Worm (Caenorhabditis elegans): ENCODE data around the gene Y38C1AA.6.
A peak's percentile ranks its signal among the peaks of the same experiment; 100 is the strongest.

The Y38C1AA.6 gene

DNA sequence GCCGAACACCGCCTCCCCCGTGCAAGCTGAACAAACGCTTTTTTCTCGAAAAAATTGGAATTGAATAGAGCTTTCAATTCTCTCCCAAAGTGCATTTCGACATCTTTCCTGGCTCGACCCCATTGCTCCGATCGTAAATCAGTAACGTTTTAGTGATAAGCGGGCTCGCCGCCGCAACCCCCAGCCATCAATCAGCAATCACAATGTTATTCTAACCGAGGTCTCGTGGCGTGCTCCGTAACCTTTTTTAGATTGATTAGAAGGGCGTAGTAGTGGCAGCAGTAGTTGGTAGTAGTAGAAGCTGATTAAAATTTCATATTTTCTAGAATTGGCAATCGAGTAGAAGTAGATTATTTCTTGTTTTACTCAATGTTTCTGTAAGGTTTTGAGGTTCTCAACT is 24.7 kb downstream of the Y38C1AA.6 start:
- TF ChIP-seq mef-2 (tag; optimal IDR thresholded peaks at IDR 0.05) (no peak), zip-4 (GFP tag; optimal IDR thresholded peaks at IDR 0.05) (no peak), elt-2 (tag; optimal IDR thresholded peaks at IDR 0.05) (peak; percentile 5), lsy-2 (tag; optimal IDR thresholded peaks at IDR 0.05) (no peak), nhr-47 (tag; optimal IDR thresholded peaks at IDR 0.05) (no peak), nhr-77 (tag; optimal IDR thresholded peaks at IDR 0.05) (no peak), ztf-11 (tag; optimal IDR thresholded peaks at IDR 0.05) (no peak)

- no peak for TF ChIP-seq pag-3 (tag; optimal IDR thresholded peaks at IDR 0.05; ENCODE audit: borderline replicate concordance, insufficient read depth)
- TF ChIP-seq hpl-2 (GFP tag; optimal IDR thresholded peaks at IDR 0.05) = no peak
- no peak for TF ChIP-seq jun-1 (tag; optimal IDR thresholded peaks at IDR 0.05)
- TF ChIP-seq ztf-4 (tag; optimal IDR thresholded peaks at IDR 0.05) = no peak
- no peak for TF ChIP-seq nhr-90 (tag; optimal IDR thresholded peaks at IDR 0.05; ENCODE audit: poor library complexity)
- TF ChIP-seq nhr-47 (tag; optimal IDR thresholded peaks at IDR 0.05) = no peak
- TF ChIP-seq nhr-77 (tag; optimal IDR thresholded peaks at IDR 0.05) = no peak
- no peak for TF ChIP-seq C04F5.9 (tag; optimal IDR thresholded peaks at IDR 0.05)
- TF ChIP-seq snpc-4 (tag; optimal IDR thresholded peaks at IDR 0.05) = no peak
- no peak for TF ChIP-seq fkh-8 (tag; optimal IDR thresholded peaks at IDR 0.05)
- TF ChIP-seq grh-1 (GFP tag; IDR thresholded peaks at IDR 0.05) = no peak
- TF ChIP-seq nhr-19 (GFP tag; conservative IDR thresholded peaks at IDR 0.05) = no peak
- TF ChIP-seq F16B12.6 (tag; optimal IDR thresholded peaks at IDR 0.05) = no peak
- no peak for TF ChIP-seq elt-2 (tag; optimal IDR thresholded peaks at IDR 0.05)
- TF ChIP-seq vab-15 (tag; optimal IDR thresholded peaks at IDR 0.05) = no peak
- no peak for TF ChIP-seq egl-13 (tag; optimal IDR thresholded peaks at IDR 0.05)
- no peak for TF ChIP-seq nhr-84 (tag; optimal IDR thresholded peaks at IDR 0.05)
- TF ChIP-seq unc-86 (tag; optimal IDR thresholded peaks at IDR 0.05) = no peak
- TF ChIP-seq hlh-17 (GFP tag; optimal IDR thresholded peaks at IDR 0.05; ENCODE audit: borderline replicate concordance) = no peak
- no peak for TF ChIP-seq nhr-237 (tag; optimal IDR thresholded peaks at IDR 0.05)
These were observed 26.5 kb downstream of the Y38C1AA.6 start for ce11 chrIV:189087-189486.

DNA sequence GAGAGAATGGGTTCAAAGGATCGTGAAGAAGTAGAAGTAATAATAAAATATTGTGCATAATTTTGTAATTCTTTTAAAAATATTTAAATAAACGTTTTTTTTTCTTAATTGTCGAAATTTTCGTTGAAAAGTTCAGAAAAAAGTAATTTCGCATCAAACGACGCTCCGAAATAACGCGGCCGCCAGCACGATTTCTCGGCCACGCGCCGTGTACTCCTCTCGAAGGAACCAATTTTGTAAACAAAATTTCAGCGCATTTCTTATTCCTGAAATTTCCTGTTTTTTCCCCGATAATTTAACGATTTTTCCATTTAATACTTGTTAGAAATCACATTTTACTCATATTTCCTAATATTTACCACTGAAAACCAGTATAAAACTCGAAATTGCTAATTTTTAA is 29.4 kb downstream of the Y38C1AA.6 start, which contains the start of gene Y38C1AA.12:
Y38C1AA.12 (plus strand) TSS at position 211 of the 400 bp plus-strand sequence.
- TF ChIP-seq unc-30 (tag; optimal IDR thresholded peaks at IDR 0.05) (no peak), ztf-4 (tag; optimal IDR thresholded peaks at IDR 0.05) (peak; percentile 13), sptf-1 (tag; optimal IDR thresholded peaks at IDR 0.05) (no peak), C16A3.4 (tag; optimal IDR thresholded peaks at IDR 0.05) (peak; percentile 80), mdl-1 (tag; optimal IDR thresholded peaks at IDR 0.05) (peak in 1 of 2 experiments; percentile 56), unc-86 (tag; optimal IDR thresholded peaks at IDR 0.05) (peak; percentile 81), nhr-85 (tag) (peak; percentile 96), unc-98 (GFP tag; IDR thresholded peaks at IDR 0.05) (peak; percentile 82), mab-9 (GFP tag; IDR thresholded peaks at IDR 0.05) (peak; percentile 71; the same call in 1 of the 2 replicates), ztf-11 (tag; optimal IDR thresholded peaks at IDR 0.05) (peak in 1 of 2 experiments; percentile 97), hpl-2 (GFP tag; optimal IDR thresholded peaks at IDR 0.05) (no peak), fkh-8 (tag; optimal IDR thresholded peaks at IDR 0.05) (peak; percentile 93), efl-1 (optimal IDR thresholded peaks at IDR 0.05) (peak; percentile 77 to 78), efl-1 (GFP tag; optimal IDR thresholded peaks at IDR 0.05 in 1 of 2) (peak; percentile 77 to 97), lin-35 (GFP tag; optimal IDR thresholded peaks at IDR 0.05) (peak; percentile 83 to 85), alr-1 (tag; optimal IDR thresholded peaks at IDR 0.05; ENCODE audit: borderline replicate concordance) (no peak), nhr-47 (tag; optimal IDR thresholded peaks at IDR 0.05) (peak; percentile 94), ceh-8 (GFP tag; optimal IDR thresholded peaks at IDR 0.05) (peak; percentile 54), F16B12.6 (tag; optimal IDR thresholded peaks at IDR 0.05) (peak; percentile 46), unc-62 (GFP tag; optimal IDR thresholded peaks at IDR 0.05) (no peak), unc-130 (tag; optimal IDR thresholded peaks at IDR 0.05) (peak; percentile 62), lin-39 (tag; optimal IDR thresholded peaks at IDR 0.05) (peak; percentile 73), nhr-11 (tag; optimal IDR thresholded peaks at IDR 0.05) (peak; percentile 27), nhr-12 (tag; optimal IDR thresholded peaks at IDR 0.05) (no peak), skn-1 (tag; optimal IDR thresholded peaks at IDR 0.05) (peak; percentile 78), vab-15 (tag; optimal IDR thresholded peaks at IDR 0.05) (peak; percentile 79), nhr-84 (tag; optimal IDR thresholded peaks at IDR 0.05) (no peak), lir-3 (tag; optimal IDR thresholded peaks at IDR 0.05; ENCODE audit: poor library complexity) (peak; percentile 97), fkh-4 (tag; optimal IDR thresholded peaks at IDR 0.05; ENCODE audit: borderline replicate concordance) (peak; percentile 96), Y116A8C.19 (tag; optimal IDR thresholded peaks at IDR 0.05; ENCODE audit: borderline replicate concordance) (peak; percentile 83), dpl-1 (GFP tag; optimal IDR thresholded peaks at IDR 0.05) (peak; percentile 59 to 79 (median 73)), tlp-1 (tag; optimal IDR thresholded peaks at IDR 0.05) (no peak), ama-1 (optimal IDR thresholded peaks at IDR 0.05) (no peak), xbp-1 (tag; optimal IDR thresholded peaks at IDR 0.05) (peak; percentile 90)

All from whole organism, L1 larva.